Fruit fly (Drosophila melanogaster) whole organism, embryonic: ENCODE data around the gene dsf.

Source experiments
- Adf1 ChIP-seq: fragments of 200-800 bp; sonication (Bioruptor generic); IDR thresholded peaks from 2 replicates; pipeline ENCODE4 v1.3.6; 2022; ENCODE audit warnings: missing biosample characterization, missing genetic modification characterization
- Aef1 ChIP-seq: fragments of 200-800 bp; sonication (Bioruptor generic); IDR thresholded peaks from 3 replicates; pipeline ENCODE4 v1.3.6; 2022; ENCODE audit warnings: missing biosample characterization, missing genetic modification characterization
- BEAF-32 ChIP-seq: fragments of 200-800 bp; sonication (Bioruptor generic); optimal IDR thresholded peaks from 3 replicates; lab custom pipeline; 2017; ENCODE audit warnings: missing biosample characterization, missing genetic modification characterization, mild to moderate bottlenecking, moderate library complexity, missing genetic modification reagents
- Blimp-1 ChIP-seq: fragments of 200-800 bp; sonication (Bioruptor generic); optimal IDR thresholded peaks from 3 replicates; lab custom pipeline; 2018; ENCODE audit warnings: missing biosample characterization, missing genetic modification characterization, mild to moderate bottlenecking, moderate library complexity, missing genetic modification reagents
- CG10321 ChIP-seq: fragments of 200-800 bp; sonication (Bioruptor generic); IDR thresholded peaks from 2 replicates; pipeline ENCODE4 v1.3.6; 2022; ENCODE audit warnings: missing biosample characterization, missing genetic modification characterization
- CG11085 ChIP-seq: fragments of 200-800 bp; sonication (Bioruptor generic); IDR thresholded peaks from 2 replicates; pipeline ENCODE4 v1.3.6; 2022; ENCODE audit warnings: missing biosample characterization, missing genetic modification characterization
- CG11695 ChIP-seq: fragments of 200-800 bp; sonication (Bioruptor generic); IDR thresholded peaks from 3 replicates; pipeline ENCODE4 v1.3.6; 2022; ENCODE audit warnings: missing biosample characterization, missing genetic modification characterization
- CG12071 ChIP-seq: fragments of 200-800 bp; sonication (Bioruptor generic); optimal IDR thresholded peaks from 3 replicates; lab custom pipeline; 2018; ENCODE audit warnings: missing biosample characterization, mild to moderate bottlenecking, missing genetic modification characterization
- CG12744 ChIP-seq: fragments of 200-800 bp; sonication (Bioruptor generic); optimal IDR thresholded peaks from 2 replicates; lab custom pipeline; 2016; ENCODE audit warnings: missing biosample characterization, missing genetic modification characterization
- CG14014 ChIP-seq: fragments of 200-800 bp; sonication (Bioruptor generic); IDR thresholded peaks from 2 replicates; pipeline ENCODE4 v1.3.6; 2022; ENCODE audit warnings: missing biosample characterization, missing genetic modification characterization
- CG15073 ChIP-seq: fragments of 200-800 bp; sonication (Bioruptor generic); optimal IDR thresholded peaks from 2 replicates; lab custom pipeline; 2016; ENCODE audit warnings: missing biosample characterization, missing genetic modification characterization
- CG15601 ChIP-seq: fragments of 200-800 bp; sonication (Bioruptor generic); optimal IDR thresholded peaks from 3 replicates; lab custom pipeline; 2019; ENCODE audit warnings: missing biosample characterization, mild to moderate bottlenecking, missing genetic modification characterization, moderate library complexity
- CG1603 ChIP-seq: fragments of 200-800 bp; sonication (Bioruptor generic); optimal IDR thresholded peaks from 2 replicates; lab custom pipeline; 2019; ENCODE audit warnings: missing biosample characterization, mild to moderate bottlenecking, missing genetic modification characterization, moderate library complexity
- CG1647 ChIP-seq: fragments of 200-800 bp; sonication (Bioruptor generic); optimal IDR thresholded peaks from 3 replicates; lab custom pipeline; 2016; ENCODE audit warnings: missing biosample characterization, missing genetic modification characterization
- CG31388 ChIP-seq: fragments of 200-800 bp; sonication (Bioruptor generic); optimal IDR thresholded peaks from 2 replicates; lab custom pipeline; 2016; ENCODE audit warnings: missing biosample characterization, missing genetic modification characterization
- CG31441 ChIP-seq: fragments of 200-800 bp; sonication (Bioruptor generic); IDR thresholded peaks from 2 replicates; pipeline ENCODE4 v1.3.6; 2022; ENCODE audit warnings: missing biosample characterization, missing genetic modification characterization
- CG3726 ChIP-seq: fragments of 200-800 bp; sonication (Bioruptor generic); IDR thresholded peaks from 3 replicates; pipeline ENCODE4, ENCODE4 v1.3.6; 2022; ENCODE audit warnings: missing biosample characterization, missing genetic modification characterization
- CG7928 ChIP-seq: fragments of 200-800 bp; sonication (Bioruptor generic); optimal IDR thresholded peaks from 2 replicates; lab custom pipeline; 2017; ENCODE audit warnings: missing biosample characterization, mild to moderate bottlenecking, missing genetic modification characterization
- CoRest ChIP-seq: fragments of 200-800 bp; sonication (Bioruptor generic); optimal IDR thresholded peaks from 3 replicates; lab custom pipeline; 2018; ENCODE audit warnings: missing biosample characterization, mild to moderate bottlenecking, missing genetic modification characterization, moderate library complexity
- Doc3 ChIP-seq: fragments of 200-800 bp; sonication (Bioruptor generic); IDR thresholded peaks from 3 replicates; pipeline ENCODE4 v1.3.6; 2022; ENCODE audit warnings: missing biosample characterization, missing genetic modification characterization; ENCODE audit not compliant: partially characterized antibody
- Dref ChIP-seq: fragments of 200-800 bp; sonication (Bioruptor generic); IDR thresholded peaks from 2 replicates; pipeline ENCODE4 v1.3.6; 2022; ENCODE audit warnings: missing biosample characterization, missing genetic modification characterization
- Ets65A ChIP-seq: fragments of 200-800 bp; sonication (Bioruptor generic); peaks from one replicate; lab custom pipeline; 2016; ENCODE audit warnings: missing biosample characterization, missing genetic modification characterization
- Hey ChIP-seq: fragments of 200-800 bp; sonication (Bioruptor generic); optimal IDR thresholded peaks from 3 replicates; lab custom pipeline; 2018; ENCODE audit warnings: missing biosample characterization, mild to moderate bottlenecking, missing genetic modification characterization
- HmgD ChIP-seq: fragments of 200-800 bp; sonication (Bioruptor generic); optimal IDR thresholded peaks from 3 replicates; lab custom pipeline; 2016; ENCODE audit warnings: missing biosample characterization, missing genetic modification characterization
- Hr51 ChIP-seq, 2 experiments: fragments of 200-800 bp; sonication (Bioruptor generic); optimal IDR thresholded peaks; 2 replicates in 1 of 2; 3 replicates in 1 of 2; lab custom pipeline; 2016 to 2018; ENCODE audit warnings: missing biosample characterization in 2 of 2, missing genetic modification characterization in 2 of 2, mild to moderate bottlenecking in 1 of 2, moderate library complexity in 1 of 2
- NFAT ChIP-seq: fragments of 200-800 bp; sonication (Bioruptor generic); IDR thresholded peaks from 2 replicates; pipeline ENCODE4 v1.3.6; 2022; ENCODE audit warnings: missing biosample characterization, missing genetic modification characterization
- NfI ChIP-seq: fragments of 200-800 bp; sonication (Bioruptor generic); optimal IDR thresholded peaks from 3 replicates; lab custom pipeline; 2018; ENCODE audit warnings: missing biosample characterization, mild to moderate bottlenecking, missing genetic modification characterization, moderate library complexity
- Oaz ChIP-seq: fragments of 200-800 bp; sonication (Bioruptor generic); IDR thresholded peaks from 2 replicates; pipeline ENCODE4 v1.3.6; 2022; ENCODE audit warnings: missing biosample characterization, missing genetic modification characterization
- Poxn ChIP-seq: fragments of 200-800 bp; sonication (Bioruptor generic); IDR thresholded peaks from 2 replicates; pipeline ENCODE4 v1.3.6; 2022; ENCODE audit warnings: missing biosample characterization, missing genetic modification characterization
- Sox102F ChIP-seq: fragments of 200-800 bp; sonication (Bioruptor generic); optimal IDR thresholded peaks from 2 replicates; lab custom pipeline; 2018; ENCODE audit warnings: missing biosample characterization, mild to moderate bottlenecking, missing genetic modification characterization, moderate library complexity
- Xrp1 ChIP-seq: fragments of 200-800 bp; sonication (Bioruptor generic); IDR thresholded peaks from 2 replicates; pipeline ENCODE4 v1.3.6; 2022; ENCODE audit warnings: missing biosample characterization, missing genetic modification characterization
- chn ChIP-seq: fragments of 200-800 bp; sonication (Bioruptor generic); optimal IDR thresholded peaks from 2 replicates; lab custom pipeline; 2016; ENCODE audit warnings: missing biosample characterization, missing genetic modification characterization
- cwo ChIP-seq: fragments of 200-800 bp; sonication (Bioruptor generic); optimal IDR thresholded peaks from 3 replicates; lab custom pipeline; 2017; ENCODE audit warnings: missing biosample characterization, missing genetic modification characterization, mild to moderate bottlenecking, moderate library complexity, missing genetic modification reagents
- ems ChIP-seq: fragments of 200-800 bp; sonication (Bioruptor generic); optimal IDR thresholded peaks from 3 replicates; lab custom pipeline; 2016; ENCODE audit warnings: missing biosample characterization, missing genetic modification characterization
- fd102C ChIP-seq: fragments of 200-800 bp; sonication (Bioruptor generic); optimal IDR thresholded peaks from 2 replicates; lab custom pipeline; 2018; ENCODE audit warnings: missing biosample characterization, mild to moderate bottlenecking, missing genetic modification characterization, moderate library complexity
- gsb ChIP-seq: fragments of 200-800 bp; sonication (Bioruptor generic); IDR thresholded peaks from 2 replicates; pipeline ENCODE4 v1.3.6; 2022; ENCODE audit warnings: missing biosample characterization, missing genetic modification characterization
- hth ChIP-seq: fragments of >200 bp; optimal IDR thresholded peaks from 2 replicates; lab custom pipeline; 2017; ENCODE audit warnings: inconsistent platforms
- lov ChIP-seq, 2 experiments: fragments of 200-800 bp in 1 of 2; fragments of >200 bp in 1 of 2; sonication (Bioruptor generic) in 1 of 2; IDR thresholded peaks in 1 of 2; optimal IDR thresholded peaks in 1 of 2; 2 replicates in 1 of 2; 3 replicates in 1 of 2; pipeline versions ENCODE4 v1.3.6 to Lab custom; 2017 to 2022; ENCODE audit warnings: missing biosample characterization in 1 of 2, missing genetic modification characterization in 1 of 2
- mld ChIP-seq: fragments of 200-800 bp; sonication (Bioruptor generic); IDR thresholded peaks from 3 replicates; pipeline ENCODE4 v1.3.6; 2022; ENCODE audit warnings: missing biosample characterization, missing genetic modification characterization; ENCODE audit not compliant: partially characterized antibody
- oc ChIP-seq: fragments of 200-800 bp; sonication (Bioruptor generic); optimal IDR thresholded peaks from 2 replicates; lab custom pipeline; 2018; ENCODE audit warnings: missing biosample characterization, mild to moderate bottlenecking, missing genetic modification characterization, moderate library complexity
- odd ChIP-seq: fragments of 200-800 bp; sonication (Bioruptor generic); optimal IDR thresholded peaks from 2 replicates; lab custom pipeline; 2017; ENCODE audit warnings: missing biosample characterization, mild to moderate bottlenecking, missing genetic modification characterization
- pfk ChIP-seq: fragments of 200-800 bp; sonication (Bioruptor generic); optimal IDR thresholded peaks from 2 replicates; lab custom pipeline; 2018; ENCODE audit warnings: missing biosample characterization, mild to moderate bottlenecking, missing genetic modification characterization, moderate library complexity
- pho ChIP-seq: fragments of 200-800 bp; sonication (Bioruptor generic); optimal IDR thresholded peaks from 2 replicates; lab custom pipeline; 2016; ENCODE audit warnings: missing biosample characterization, missing genetic modification characterization
- ranshi ChIP-seq: fragments of 200-800 bp; sonication (Bioruptor generic); IDR thresholded peaks from 2 replicates; pipeline ENCODE4 v1.3.6; 2022; ENCODE audit warnings: missing biosample characterization, missing genetic modification characterization
- repo ChIP-seq: fragments of 200-800 bp; sonication (Bioruptor generic); optimal IDR thresholded peaks from 2 replicates; lab custom pipeline; 2016; ENCODE audit warnings: missing biosample characterization, missing genetic modification characterization
- row ChIP-seq: fragments of 200-800 bp; sonication (Bioruptor generic); IDR thresholded peaks from 3 replicates; pipeline ENCODE4 v1.3.6; 2022; ENCODE audit warnings: missing biosample characterization, missing genetic modification characterization
- stc ChIP-seq: fragments of 200-800 bp; sonication (Bioruptor generic); IDR thresholded peaks from 2 replicates; pipeline ENCODE4 v1.3.6; 2022; ENCODE audit warnings: missing biosample characterization, missing genetic modification characterization
- toy ChIP-seq: fragments of 200-800 bp; sonication (Bioruptor generic); IDR thresholded peaks from 2 replicates; pipeline ENCODE4 v1.3.6; 2022; ENCODE audit warnings: missing biosample characterization, missing genetic modification characterization
- twi ChIP-seq: fragments of 200-800 bp; optimal IDR thresholded peaks from 2 replicates; lab custom pipeline; 2019; ENCODE audit warnings: missing biosample characterization, mild to moderate bottlenecking, missing genetic modification characterization, moderate library complexity
- tx ChIP-seq: fragments of 200-800 bp; sonication (Bioruptor generic); optimal IDR thresholded peaks from 2 replicates; lab custom pipeline; 2016; ENCODE audit warnings: missing biosample characterization, missing genetic modification characterization
- zfh2 ChIP-seq: fragments of 200-800 bp; sonication (Bioruptor generic); optimal IDR thresholded peaks from 2 replicates; lab custom pipeline; 2016; ENCODE audit warnings: missing biosample characterization, missing genetic modification characterization

Gene dsf

DNA sequence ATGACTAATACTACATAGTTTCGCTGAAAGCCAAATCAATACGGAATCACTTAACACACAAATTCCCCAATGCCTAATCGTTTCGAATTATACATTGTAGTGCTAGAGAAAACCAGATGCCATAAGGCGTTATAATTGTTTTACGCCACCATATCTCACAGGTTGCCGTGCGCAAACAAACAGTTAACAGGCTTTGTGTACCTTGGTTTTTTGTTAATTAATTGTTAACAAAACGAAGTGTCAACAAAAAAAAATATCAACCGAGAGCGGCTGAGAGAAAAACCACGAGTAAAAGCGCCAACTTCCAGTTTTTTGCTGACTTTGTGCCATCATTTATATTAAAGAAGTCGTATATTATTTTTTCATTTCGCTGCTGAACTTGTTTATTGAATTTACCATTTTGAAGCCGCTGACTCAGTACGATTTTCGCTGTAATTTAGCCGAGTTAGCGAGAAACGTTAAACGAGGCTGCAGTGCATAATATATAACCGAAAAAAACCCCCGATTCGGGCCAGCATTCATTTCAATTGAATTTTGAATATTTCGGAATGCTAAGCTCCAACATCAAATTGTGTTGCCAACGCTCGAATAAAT, 49.2 kb upstream of the dsf start (continued):
- peak; percentile 33 for TF ChIP-seq CG7928
- TF ChIP-seq Ets65A (GFP tag; lab: Kevin White, UChicago), result no peak
- TF ChIP-seq HmgD (GFP tag; lab: Kevin White, UChicago), result no peak
- peak; percentile 73 for TF ChIP-seq CG12071 (GFP tag; lab: Kevin White, UChicago)
- TF ChIP-seq Dref (GFP tag; lab: Robert Waterston, UW), result no peak
- no peak for TF ChIP-seq mld
- TF ChIP-seq cwo (GFP tag; lab: Kevin White, UChicago), result no peak
- peak in 1 of 2 experiments; percentile 24 for TF ChIP-seq Hr51 (GFP tag; optimal IDR thresholded peaks at IDR 0.05; lab: Kevin White, UChicago)
- TF ChIP-seq gsb (GFP tag; lab: Robert Waterston, UW), result no peak
- no peak for TF ChIP-seq Aef1 (GFP tag; lab: Robert Waterston, UW)
- no peak for TF ChIP-seq lov (optimal IDR thresholded peaks at IDR 0.05; lab: Kevin White, UChicago)
- no peak for TF ChIP-seq lov (GFP tag; IDR thresholded peaks at IDR 0.05; lab: Robert Waterston, UW)
- TF ChIP-seq CG14014, result peak; percentile 74; the same call in 1 of the 2 replicates
- no peak for TF ChIP-seq hth (lab: Kevin White, UChicago)
- TF ChIP-seq fd102C (GFP tag; lab: Kevin White, UChicago), result no peak
- 0 out of 3 replicates have a peak, but pooled peaks have one; percentile 18 for TF ChIP-seq CG11695
- no peak for TF ChIP-seq CG31441 (GFP tag; lab: Robert Waterston, UW)
- TF ChIP-seq pfk (GFP tag; lab: Kevin White, UChicago), result peak; percentile 25
- no peak for TF ChIP-seq CG12744 (GFP tag; lab: Kevin White, UChicago)
- peak; percentile 26 for TF ChIP-seq Sox102F
- peak; percentile 10 for TF ChIP-seq CoRest
- TF ChIP-seq CG1647 (GFP tag; lab: Kevin White, UChicago), result no peak
- TF ChIP-seq ems (GFP tag; lab: Kevin White, UChicago), result no peak
- TF ChIP-seq CG10321 (GFP tag; lab: Robert Waterston, UW), result no peak
- TF ChIP-seq toy (GFP tag; lab: Robert Waterston, UW), result no peak
- TF ChIP-seq Hey, result peak; percentile 38
- TF ChIP-seq row (GFP tag; lab: Robert Waterston, UW), result no peak
- no peak for TF ChIP-seq Poxn (GFP tag; lab: Robert Waterston, UW)
- no peak for TF ChIP-seq CG3726 (GFP tag; lab: Robert Waterston, UW)
- TF ChIP-seq oc (tag; lab: Kevin White, UChicago), result no peak
- no peak for TF ChIP-seq Oaz (GFP tag; lab: Robert Waterston, UW)
- TF ChIP-seq CG11085 (GFP tag; lab: Robert Waterston, UW), result no peak
- no peak for TF ChIP-seq tx (GFP tag; lab: Kevin White, UChicago)
- 0 out of 2 replicates have a peak, but pooled peaks have one; percentile 17 for TF ChIP-seq ranshi (GFP tag; lab: Robert Waterston, UW)
- TF ChIP-seq NFAT, result no peak
- TF ChIP-seq stc (GFP tag; lab: Robert Waterston, UW), result no peak
- no peak for TF ChIP-seq pho
- no peak for TF ChIP-seq zfh2 (GFP tag; lab: Kevin White, UChicago)
- no peak for TF ChIP-seq Adf1 (GFP tag; lab: Robert Waterston, UW)
- TF ChIP-seq odd (GFP tag; lab: Kevin White, UChicago), result peak; percentile 56
- 0 out of 2 replicates have a peak, but pooled peaks have one; percentile 21 for TF ChIP-seq Xrp1 (GFP tag; lab: Robert Waterston, UW)
- TF ChIP-seq Blimp-1 (GFP tag; lab: Kevin White, UChicago), result peak; percentile 22
- no peak for TF ChIP-seq CG31388
- peak; percentile 11 for TF ChIP-seq CG1603 (tag; lab: Kevin White, UChicago)
- no peak for TF ChIP-seq Doc3
- peak; percentile 32 for TF ChIP-seq NfI (GFP tag; lab: Kevin White, UChicago)
- TF ChIP-seq repo (GFP tag; lab: Kevin White, UChicago), result no peak
- no peak for TF ChIP-seq twi (tag; lab: Kevin White, UChicago)
- TF ChIP-seq CG15073, result no peak
- no peak for TF ChIP-seq CG15601 (tag; lab: Kevin White, UChicago)
- TF ChIP-seq BEAF-32 (GFP tag; lab: Kevin White, UChicago), result no peak
- no peak for TF ChIP-seq chn (GFP tag; lab: Kevin White, UChicago)
